Fruit fly (Drosophila melanogaster) whole organism, wandering third instar larva: ENCODE data around the gene Hrb87F.
A peak's percentile ranks its signal among the peaks of the same experiment; 100 is the strongest.

Experiments
- Abd-B ChIP-seq: fragments of >200 bp; optimal IDR thresholded peaks from 2 replicates; lab custom pipeline; 2017; ENCODE audit warnings: missing biosample characterization, missing genetic modification characterization
- CG32264 ChIP-seq: fragments of 200-800 bp; sonication (Bioruptor generic); optimal IDR thresholded peaks from 2 replicates; lab custom pipeline; 2016; ENCODE audit warnings: missing biosample characterization, missing genetic modification characterization
- CG9705 ChIP-seq: fragments of 200-800 bp; sonication (Bioruptor generic); optimal IDR thresholded peaks from 2 replicates; lab custom pipeline; 2018; ENCODE audit warnings: missing biosample characterization, mild to moderate bottlenecking, missing genetic modification characterization
- CrebA ChIP-seq: fragments of 200-800 bp; sonication (Bioruptor generic); optimal IDR thresholded peaks from 2 replicates; lab custom pipeline; 2016; ENCODE audit warnings: missing biosample characterization, mild to moderate bottlenecking, missing genetic modification characterization, borderline replicate concordance
- Dfd ChIP-seq: fragments of >200 bp; optimal IDR thresholded peaks from 2 replicates; lab custom pipeline; 2017; ENCODE audit warnings: missing biosample characterization, missing genetic modification characterization
- Dif ChIP-seq: fragments of 200-275, 200-300 bp; sonication (Bioruptor generic); optimal IDR thresholded peaks from 2 replicates; lab custom pipeline; 2018; ENCODE audit warnings: missing biosample characterization, missing genetic modification characterization; ENCODE audit not compliant: partially characterized antibody
- GATAd ChIP-seq: sonication (Bioruptor generic); optimal IDR thresholded peaks from 2 replicates; lab custom pipeline; 2016; ENCODE audit warnings: missing biosample characterization, missing genetic modification characterization
- HLH106 ChIP-seq: fragments of 200-800 bp; optimal IDR thresholded peaks from 3 replicates; lab custom pipeline; 2019; ENCODE audit warnings: missing biosample characterization, mild to moderate bottlenecking, missing genetic modification characterization, moderate library complexity
- Hnf4 ChIP-seq: fragments of 200-800 bp; sonication (Bioruptor generic); optimal IDR thresholded peaks from 2 replicates; lab custom pipeline; 2016; ENCODE audit warnings: missing biosample characterization, mild to moderate bottlenecking, missing genetic modification characterization
- Hr78 ChIP-seq: fragments of >200 bp; optimal IDR thresholded peaks from 2 replicates; lab custom pipeline; 2017; ENCODE audit warnings: missing biosample characterization, missing genetic modification characterization
- Hr83 ChIP-seq: fragments of 200-300 bp; sonication (Bioruptor generic); optimal IDR thresholded peaks from 2 replicates; lab custom pipeline; 2016; ENCODE audit warnings: missing biosample characterization, mild to moderate bottlenecking, missing genetic modification characterization, moderate library complexity; ENCODE audit not compliant: poor library complexity, severe bottlenecking
- Jra ChIP-seq: sonication (Bioruptor generic); optimal IDR thresholded peaks from 2 replicates; lab custom pipeline; 2016; ENCODE audit warnings: missing biosample characterization, missing genetic modification characterization
- Mio ChIP-seq: sonication (Bioruptor generic); optimal IDR thresholded peaks from 2 replicates; lab custom pipeline; 2016; ENCODE audit warnings: missing biosample characterization, missing genetic modification characterization
- Myc ChIP-seq: fragments of >200 bp; optimal IDR thresholded peaks from 2 replicates; lab custom pipeline; 2017
- N ChIP-seq: fragments of >200 bp; optimal IDR thresholded peaks from 2 replicates; lab custom pipeline; 2018; ENCODE audit warnings: missing biosample characterization, missing external identifiers, missing genetic modification characterization
- OdsH ChIP-seq: fragments of 200-800 bp; sonication (Bioruptor generic); optimal IDR thresholded peaks from 2 replicates; lab custom pipeline; 2016; ENCODE audit warnings: missing biosample characterization, mild to moderate bottlenecking, missing genetic modification characterization
- Rel ChIP-seq, 2 experiments: fragments of 200-800 bp; sonication (Bioruptor generic) in 1 of 2; optimal IDR thresholded peaks; 2 replicates in 1 of 2; 3 replicates in 1 of 2; lab custom pipeline; 2016 to 2019; ENCODE audit warnings: mild to moderate bottlenecking in 2 of 2, missing biosample characterization in 2 of 2, missing genetic modification characterization in 2 of 2, moderate library complexity in 1 of 2
- Sp1 ChIP-seq: fragments of 200-800 bp; sonication (Bioruptor generic); optimal IDR thresholded peaks from 3 replicates; lab custom pipeline; 2019; ENCODE audit warnings: missing biosample characterization, mild to moderate bottlenecking, missing genetic modification characterization, moderate library complexity
- Vsx2 ChIP-seq: fragments of 200-300, 225-300 bp; sonication (Bioruptor generic); optimal IDR thresholded peaks from 2 replicates; lab custom pipeline; 2018; ENCODE audit warnings: missing biosample characterization, missing genetic modification characterization; ENCODE audit not compliant: partially characterized antibody
- br ChIP-seq: fragments of 200-800 bp; sonication (Bioruptor generic); optimal IDR thresholded peaks from 2 replicates; lab custom pipeline; 2016; ENCODE audit warnings: missing biosample characterization, missing genetic modification characterization
- brk ChIP-seq: fragments of 200-800 bp; sonication (Bioruptor generic); optimal IDR thresholded peaks from 2 replicates; lab custom pipeline; 2016; ENCODE audit warnings: missing biosample characterization, mild to moderate bottlenecking, missing genetic modification characterization
- dl ChIP-seq, 2 experiments: fragments of 175-275, 200-275 bp in 1 of 2; fragments of 200-275 bp in 1 of 2; sonication (Bioruptor generic); optimal IDR thresholded peaks; lab custom pipeline; 2018; ENCODE audit warnings: mild to moderate bottlenecking in 2 of 2, missing biosample characterization in 2 of 2, missing genetic modification characterization in 2 of 2, moderate library complexity in 2 of 2; ENCODE audit not compliant: partially characterized antibody in 2 of 2, insufficient read depth in 1 of 2
- dmrt93B ChIP-seq: fragments of 200-800 bp; sonication (Bioruptor generic); optimal IDR thresholded peaks from 2 replicates; lab custom pipeline; 2018; ENCODE audit warnings: missing biosample characterization, mild to moderate bottlenecking, missing genetic modification characterization
- dsf ChIP-seq: sonication (Bioruptor generic); optimal IDR thresholded peaks from 2 replicates; lab custom pipeline; 2016; ENCODE audit warnings: missing biosample characterization, missing genetic modification characterization, borderline replicate concordance
- ey ChIP-seq: fragments of 200-800 bp; sonication (Bioruptor generic); optimal IDR thresholded peaks from 2 replicates; lab custom pipeline; 2016; ENCODE audit warnings: missing biosample characterization, missing genetic modification characterization
- foxo ChIP-seq, 2 experiments: fragments of 200-800 bp; sonication (Bioruptor generic); optimal IDR thresholded peaks; 2 replicates in 1 of 2; 3 replicates in 1 of 2; lab custom pipeline; 2016 to 2017; ENCODE audit warnings: missing biosample characterization in 2 of 2, missing genetic modification characterization in 2 of 2
- fru ChIP-seq: fragments of 200-800 bp; sonication (Bioruptor generic); optimal IDR thresholded peaks from 3 replicates; lab custom pipeline; 2016; ENCODE audit warnings: missing biosample characterization, mild to moderate bottlenecking, missing genetic modification characterization
- h ChIP-seq: fragments of 200-800 bp; sonication (Bioruptor generic); optimal IDR thresholded peaks from 3 replicates; lab custom pipeline; 2016; ENCODE audit warnings: missing biosample characterization, mild to moderate bottlenecking, missing genetic modification characterization
- jim ChIP-seq: fragments of 175-275, 200-325 bp; sonication (Bioruptor generic); optimal IDR thresholded peaks from 2 replicates; lab custom pipeline; 2016; ENCODE audit warnings: missing biosample characterization, mild to moderate bottlenecking, missing genetic modification characterization
- lola ChIP-seq: fragments of >200 bp; optimal IDR thresholded peaks from 2 replicates; lab custom pipeline; 2017; ENCODE audit warnings: missing biosample characterization, missing genetic modification characterization
- pan ChIP-seq: fragments of >200 bp; optimal IDR thresholded peaks from 2 replicates; lab custom pipeline; 2017
- psq ChIP-seq: fragments of 200-800 bp; sonication (Bioruptor generic); optimal IDR thresholded peaks from 3 replicates; lab custom pipeline; 2017; ENCODE audit warnings: missing biosample characterization, mild to moderate bottlenecking, missing genetic modification characterization, moderate library complexity
- rgr ChIP-seq: fragments of 200-800 bp; sonication (Bioruptor generic); optimal IDR thresholded peaks from 3 replicates; lab custom pipeline; 2016; ENCODE audit warnings: missing biosample characterization, mild to moderate bottlenecking, missing genetic modification characterization
- sage ChIP-seq: fragments of 200-800 bp; sonication (Bioruptor generic); optimal IDR thresholded peaks from 2 replicates; lab custom pipeline; 2016; ENCODE audit warnings: missing biosample characterization, mild to moderate bottlenecking, missing genetic modification characterization
- sv ChIP-seq: fragments of 200-800 bp; sonication (Bioruptor generic); optimal IDR thresholded peaks from 3 replicates; lab custom pipeline; 2016; ENCODE audit warnings: missing biosample characterization, missing genetic modification characterization
- tai ChIP-seq: sonication (Bioruptor generic); optimal IDR thresholded peaks from 2 replicates; lab custom pipeline; 2016; ENCODE audit warnings: missing biosample characterization, missing genetic modification characterization
- usp ChIP-seq: fragments of >200 bp; optimal IDR thresholded peaks from 2 replicates; lab custom pipeline; 2017; ENCODE audit warnings: missing biosample characterization, missing genetic modification characterization
- woc ChIP-seq: sonication (Bioruptor generic); optimal IDR thresholded peaks from 2 replicates; lab custom pipeline; 2016; ENCODE audit warnings: missing biosample characterization, mild to moderate bottlenecking, missing genetic modification characterization

The Hrb87F gene

dm6 chr3R:13659865-13660738 lies at the start of gene Hrb87F:
TSS of gene Hrb87F (minus strand) at chr3R:13660531.
- TF ChIP-seq Sp1 (GFP tag; lab: Kevin White, UChicago), result peak; percentile 46
- TF ChIP-seq Abd-B (GFP tag; lab: Kevin White, UChicago), result no peak
- TF ChIP-seq Vsx2 (GFP tag; lab: Kevin White, UChicago), result no peak
- peak in 1 of 2 experiments; percentile 12 for TF ChIP-seq dl (GFP tag; optimal IDR thresholded peaks at IDR 0.05; lab: Kevin White, UChicago; ENCODE audit: insufficient read depth in 1 of 2, partially characterized antibody in 2 of 2)
- no peak for TF ChIP-seq pan (lab: Kevin White, UChicago)
- no peak for TF ChIP-seq OdsH (GFP tag; lab: Kevin White, UChicago)
- TF ChIP-seq Jra, result no peak
- TF ChIP-seq N (GFP tag; lab: Kevin White, UChicago), result no peak
- TF ChIP-seq dsf (GFP tag; lab: Kevin White, UChicago), result no peak
- no peak for TF ChIP-seq dmrt93B (GFP tag; lab: Kevin White, UChicago)
- no peak for TF ChIP-seq Myc (lab: Kevin White, UChicago)
- TF ChIP-seq Hr83 (GFP tag; lab: Kevin White, UChicago), result peak; percentile 70
- no peak for TF ChIP-seq CG9705
- TF ChIP-seq h, result no peak
- TF ChIP-seq ey (GFP tag; lab: Kevin White, UChicago), result no peak
- no peak for TF ChIP-seq lola (GFP tag; lab: Kevin White, UChicago)
- no peak for TF ChIP-seq Mio (GFP tag; lab: Kevin White, UChicago)
- no peak for TF ChIP-seq sage
- no peak for TF ChIP-seq psq
- peak; percentile 4 for TF ChIP-seq Hnf4 (GFP tag; lab: Kevin White, UChicago)
- no peak for TF ChIP-seq foxo (GFP tag; optimal IDR thresholded peaks at IDR 0.05; lab: Kevin White, UChicago)
- peak; percentile 31 for TF ChIP-seq brk (GFP tag; lab: Kevin White, UChicago)
- TF ChIP-seq HLH106 (tag; lab: Kevin White, UChicago), result no peak
- no peak for TF ChIP-seq sv
- TF ChIP-seq Hr78 (GFP tag; lab: Kevin White, UChicago), result no peak
- TF ChIP-seq CrebA (GFP tag; lab: Kevin White, UChicago), result no peak
- TF ChIP-seq tai (GFP tag; lab: Kevin White, UChicago), result no peak
- no peak for TF ChIP-seq rgr
- no peak for TF ChIP-seq GATAd
- TF ChIP-seq jim (GFP tag; lab: Kevin White, UChicago), result peak; percentile 90
- TF ChIP-seq CG32264 (GFP tag; lab: Kevin White, UChicago), result no peak
- no peak for TF ChIP-seq usp (GFP tag; lab: Kevin White, UChicago)
- TF ChIP-seq woc (GFP tag; lab: Kevin White, UChicago), result peak; percentile 10
- TF ChIP-seq Dif (GFP tag; lab: Kevin White, UChicago), result no peak
- no peak for TF ChIP-seq Rel (GFP tag; optimal IDR thresholded peaks at IDR 0.05; lab: Kevin White, UChicago)
- peak; percentile 40 for TF ChIP-seq Rel (tag; optimal IDR thresholded peaks at IDR 0.05; lab: Kevin White, UChicago)
- no peak for TF ChIP-seq br (GFP tag; lab: Kevin White, UChicago)
- no peak for TF ChIP-seq fru (GFP tag; lab: Kevin White, UChicago)
- no peak for TF ChIP-seq Dfd (GFP tag; lab: Kevin White, UChicago)

dm6 chr3R:13709839-13710238 lies 49.5 kb upstream of the Hrb87F start, which contains the start of gene Argp:
TSS of gene Argp (minus strand) at chr3R:13709939.
- TF ChIP-seq sv, result no peak
- no peak for TF ChIP-seq CG9705
- no peak for TF ChIP-seq Mio (GFP tag; lab: Kevin White, UChicago)
- TF ChIP-seq dmrt93B (GFP tag; lab: Kevin White, UChicago), result no peak
- TF ChIP-seq Dfd (GFP tag; lab: Kevin White, UChicago), result no peak
- no peak for TF ChIP-seq sage
- TF ChIP-seq Rel (GFP tag; optimal IDR thresholded peaks at IDR 0.05; lab: Kevin White, UChicago), result no peak
- TF ChIP-seq Rel (tag; optimal IDR thresholded peaks at IDR 0.05; lab: Kevin White, UChicago), result no peak
- no peak for TF ChIP-seq ey (GFP tag; lab: Kevin White, UChicago)
- no peak for TF ChIP-seq Jra
- TF ChIP-seq CG32264 (GFP tag; lab: Kevin White, UChicago), result no peak
- TF ChIP-seq CrebA (GFP tag; lab: Kevin White, UChicago), result no peak
- no peak for TF ChIP-seq rgr
- TF ChIP-seq lola (GFP tag; lab: Kevin White, UChicago), result no peak
- TF ChIP-seq dsf (GFP tag; lab: Kevin White, UChicago), result no peak
- no peak for TF ChIP-seq br (GFP tag; lab: Kevin White, UChicago)
- TF ChIP-seq jim (GFP tag; lab: Kevin White, UChicago), result no peak
- no peak for TF ChIP-seq foxo (GFP tag; optimal IDR thresholded peaks at IDR 0.05; lab: Kevin White, UChicago)
- no peak for TF ChIP-seq psq
- TF ChIP-seq tai (GFP tag; lab: Kevin White, UChicago), result no peak
- TF ChIP-seq, all 38 proteins: peak for 0
